Fruit fly (Drosophila melanogaster): ENCODE measurements around the gene Akt.

DNA sequence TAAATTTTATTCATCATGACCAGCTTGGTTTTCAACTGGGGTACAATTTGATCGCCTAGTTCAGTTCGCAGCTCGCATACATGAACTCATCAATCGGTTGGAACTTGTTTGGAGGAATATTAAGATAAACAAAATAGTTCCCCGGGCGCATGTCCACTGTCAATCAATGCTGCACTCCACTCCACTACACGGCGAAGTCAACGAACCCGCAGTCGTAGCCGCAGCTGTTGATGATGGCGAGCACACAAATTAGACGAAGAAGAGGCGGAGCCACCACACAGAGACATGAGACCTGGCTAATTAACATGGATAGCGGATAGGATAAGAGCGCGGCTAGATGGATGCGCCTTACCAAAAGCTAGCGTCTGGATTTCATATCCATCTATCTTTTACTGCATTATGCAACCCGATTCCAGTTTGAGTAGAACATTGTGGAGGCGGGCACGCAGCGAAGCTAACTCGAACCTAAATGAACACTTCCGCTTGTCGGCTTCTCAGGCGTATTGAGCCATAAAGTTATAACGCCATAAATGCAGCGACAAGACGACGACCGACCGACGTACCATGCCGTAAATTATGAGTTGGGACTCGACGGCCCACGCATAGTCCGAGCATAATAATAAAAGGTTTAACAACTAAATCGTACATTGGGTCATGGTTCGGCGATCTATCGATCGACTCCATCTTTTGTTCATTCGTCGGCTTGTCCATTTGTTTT is 7.0 kb upstream of the Akt start:
- no peak for TF ChIP-seq CG8478 (optimal IDR thresholded peaks at IDR 0.05)
- TF ChIP-seq CTCF (optimal IDR thresholded peaks at IDR 0.05) = no peak

Data from S2 (cell line).